Worm (Caenorhabditis elegans) whole organism, L2 larva: Measurements from ENCODE around the gene F16B12.1.

Experiments
- R02D3.7 ChIP-seq: fragments of 150-350 bp; optimal IDR thresholded peaks from 2 replicates; lab custom pipeline; 2014; ENCODE audit warnings: missing biosample characterization, missing genetic modification characterization
- ama-1 ChIP-seq: fragments of 150-350 bp; optimal IDR thresholded peaks from 2 replicates; lab custom pipeline; 2018; ENCODE audit warnings: inconsistent platforms
- blmp-1 ChIP-seq: sonication (generic microtip); optimal IDR thresholded peaks from 2 replicates; lab custom pipeline; 2017; ENCODE audit warnings: missing genetic modification characterization, mild to moderate bottlenecking, missing compliant biosample characterization, antibody characterized with exemption, moderate library complexity; ENCODE audit not compliant: insufficient read depth
- dmd-4 ChIP-seq: sonication (generic microtip); optimal IDR thresholded peaks from 2 replicates; lab custom pipeline; 2017; ENCODE audit warnings: missing biosample characterization, missing genetic modification characterization
- egl-27 ChIP-seq: sonication (generic microtip); optimal IDR thresholded peaks from 3 replicates; lab custom pipeline; 2017; ENCODE audit warnings: missing biosample characterization, missing genetic modification reagents, missing genetic modification characterization
- nhr-11 ChIP-seq: fragments of 150-350 bp; optimal IDR thresholded peaks from 2 replicates; lab custom pipeline; 2014; ENCODE audit warnings: missing biosample characterization, missing genetic modification characterization
- nhr-237 ChIP-seq: fragments of 150-350 bp; optimal IDR thresholded peaks from 2 replicates; lab custom pipeline; 2014; ENCODE audit warnings: missing biosample characterization, missing genetic modification characterization
- snpc-4 ChIP-seq: fragments of 150-350 bp; optimal IDR thresholded peaks from 2 replicates; lab custom pipeline; 2014; ENCODE audit warnings: missing biosample characterization, missing genetic modification characterization
- unc-39 ChIP-seq: fragments of 150-350 bp; optimal IDR thresholded peaks from 2 replicates; lab custom pipeline; 2014; ENCODE audit warnings: missing biosample characterization, missing genetic modification characterization
- zag-1 ChIP-seq: fragments of 150-350 bp; optimal IDR thresholded peaks from 2 replicates; lab custom pipeline; 2014; ENCODE audit warnings: missing biosample characterization, missing genetic modification characterization
- ztf-11 ChIP-seq: sonication (generic microtip); optimal IDR thresholded peaks from 2 replicates; lab custom pipeline; 2017; ENCODE audit warnings: missing biosample characterization, missing genetic modification characterization
- ztf-4 ChIP-seq: fragments of 150-350 bp; optimal IDR thresholded peaks from 2 replicates; lab custom pipeline; 2014; ENCODE audit warnings: missing biosample characterization, missing genetic modification characterization

DNA sequence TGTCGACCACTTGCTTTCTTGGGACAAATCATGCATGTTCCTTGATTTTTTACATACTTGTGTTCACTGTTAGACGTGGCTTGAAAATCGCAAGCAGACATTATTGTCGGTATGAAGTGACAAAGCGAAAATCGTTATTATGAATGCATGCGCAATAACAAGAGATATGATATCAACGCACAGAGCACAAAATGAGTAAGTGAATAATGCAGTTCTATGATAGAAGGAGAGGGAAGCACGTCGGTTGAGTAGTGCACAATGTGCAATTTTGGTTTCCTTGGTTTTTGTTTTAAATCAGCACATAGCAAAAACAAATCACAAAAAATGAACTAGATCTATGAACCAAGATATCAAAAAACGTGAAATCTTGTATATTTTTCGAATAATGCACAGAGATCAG lies 28.0 kb downstream of the F16B12.1 start, which contains the start of gene nhr-281:
- TF ChIP-seq ztf-11 (tag; lab: Kevin White, UChicago): no peak
- no peak for TF ChIP-seq nhr-11 (tag; lab: Kevin White, UChicago)
- no peak for TF ChIP-seq snpc-4
- no peak for TF ChIP-seq dmd-4 (tag; lab: Kevin White, UChicago)
- TF ChIP-seq ama-1 (lab: Kevin White, UChicago): no peak
- no peak for TF ChIP-seq unc-39 (tag; lab: Kevin White, UChicago)
- no peak for TF ChIP-seq R02D3.7
- TF ChIP-seq zag-1: no peak
- no peak for TF ChIP-seq egl-27 (tag; lab: Kevin White, UChicago)
- no peak for TF ChIP-seq nhr-237 (tag; lab: Kevin White, UChicago)
- no peak for TF ChIP-seq blmp-1 (tag; lab: Kevin White, UChicago)
- TF ChIP-seq ztf-4 (tag; lab: Kevin White, UChicago): no peak
